Fruit fly (Drosophila melanogaster) whole organism, pupa: Measurements from ENCODE around the gene Dph3.
A peak's percentile ranks its signal among the peaks of the same experiment; 100 is the strongest.

Source experiments
- CG10348 ChIP-seq: fragments of 200-800 bp; sonication (Bioruptor generic); IDR thresholded peaks from 2 replicates; pipeline ENCODE4 v1.3.6; 2022; ENCODE audit warnings: missing biosample characterization, missing genetic modification characterization
- CG12605 ChIP-seq: fragments of 200-800 bp; sonication (Bioruptor generic); IDR thresholded peaks from 2 replicates; pipeline ENCODE4 v1.3.6; 2022; ENCODE audit warnings: missing biosample characterization, missing genetic modification characterization
- CG13204 ChIP-seq: fragments of 200-800 bp; sonication (Bioruptor generic); optimal IDR thresholded peaks from 2 replicates; lab custom pipeline; 2018; ENCODE audit warnings: missing biosample characterization, mild to moderate bottlenecking, missing genetic modification characterization, moderate library complexity
- CG14655 ChIP-seq: fragments of 200-800 bp; sonication (Bioruptor generic); optimal IDR thresholded peaks from 3 replicates; lab custom pipeline; 2017; ENCODE audit warnings: mild to moderate bottlenecking, missing biosample characterization, missing genetic modification reagents, missing genetic modification characterization
- CG15710 ChIP-seq: fragments of 200-800 bp; sonication (Bioruptor generic); optimal IDR thresholded peaks from 2 replicates; lab custom pipeline; 2018; ENCODE audit warnings: missing biosample characterization, mild to moderate bottlenecking, missing genetic modification characterization, moderate library complexity
- CG17806 ChIP-seq: fragments of 200-800 bp; sonication (Bioruptor generic); optimal IDR thresholded peaks from 2 replicates; lab custom pipeline; 2018; ENCODE audit warnings: missing biosample characterization, mild to moderate bottlenecking, missing genetic modification characterization, moderate library complexity
- CG32121 ChIP-seq: fragments of 200-800 bp; sonication (Bioruptor generic); IDR thresholded peaks from 2 replicates; pipeline ENCODE4 v1.3.6; 2022; ENCODE audit warnings: missing biosample characterization, missing genetic modification characterization
- CG34367 ChIP-seq: fragments of 200-800 bp; sonication (Bioruptor generic); optimal IDR thresholded peaks from 2 replicates; lab custom pipeline; 2018; ENCODE audit warnings: missing biosample characterization, mild to moderate bottlenecking, missing genetic modification characterization
- CG4496 ChIP-seq: fragments of 200-800 bp; sonication (Bioruptor generic); IDR thresholded peaks from 3 replicates; pipeline ENCODE4 v1.3.6; 2022; ENCODE audit warnings: missing biosample characterization, missing genetic modification characterization
- CG8159 ChIP-seq: fragments of 200-800 bp; sonication (Bioruptor generic); optimal IDR thresholded peaks from 3 replicates; lab custom pipeline; 2018; ENCODE audit warnings: missing biosample characterization, mild to moderate bottlenecking, missing genetic modification characterization, moderate library complexity
- CG8301 ChIP-seq: fragments of 200-800 bp; sonication (Bioruptor generic); optimal IDR thresholded peaks from 2 replicates; lab custom pipeline; 2018; ENCODE audit warnings: missing biosample characterization, mild to moderate bottlenecking, missing genetic modification characterization
- CG9948 ChIP-seq: fragments of 200-800 bp; sonication (Bioruptor generic); optimal IDR thresholded peaks from 2 replicates; lab custom pipeline; 2018; ENCODE audit warnings: missing biosample characterization, mild to moderate bottlenecking, missing genetic modification characterization, moderate library complexity
- D1 ChIP-seq: fragments of 200-800 bp; sonication (Bioruptor generic); optimal IDR thresholded peaks from 2 replicates; lab custom pipeline; 2018; ENCODE audit warnings: missing biosample characterization, mild to moderate bottlenecking, missing genetic modification characterization, moderate library complexity
- EcR ChIP-seq: fragments of 200-800 bp; sonication (Bioruptor generic); optimal IDR thresholded peaks from 3 replicates; lab custom pipeline; 2019; ENCODE audit warnings: missing biosample characterization, missing genetic modification characterization, mild to moderate bottlenecking, moderate library complexity, missing genetic modification reagents
- Ets98B ChIP-seq: fragments of 200-800 bp; sonication (Bioruptor generic); IDR thresholded peaks from 2 replicates; pipeline ENCODE4 v1.3.6; 2022; ENCODE audit warnings: missing biosample characterization, missing genetic modification characterization
- Pif1A ChIP-seq: fragments of 200-800 bp; sonication (Bioruptor generic); optimal IDR thresholded peaks from 3 replicates; lab custom pipeline; 2016; ENCODE audit warnings: missing biosample characterization, missing genetic modification characterization
- Pif1B ChIP-seq: fragments of 200-800 bp; sonication (Bioruptor generic); optimal IDR thresholded peaks from 3 replicates; lab custom pipeline; 2016; ENCODE audit warnings: missing biosample characterization, missing genetic modification characterization
- Snoo ChIP-seq: fragments of 200-800 bp; sonication (Bioruptor generic); optimal IDR thresholded peaks from 3 replicates; lab custom pipeline; 2017; ENCODE audit warnings: missing biosample characterization, mild to moderate bottlenecking, missing genetic modification characterization, inconsistent platforms
- fd96Ca ChIP-seq: fragments of 200-800 bp; sonication (Bioruptor generic); IDR thresholded peaks from 3 replicates; pipeline ENCODE4 v1.3.6; 2022; ENCODE audit warnings: missing biosample characterization, missing genetic modification characterization
- gl ChIP-seq: fragments of 200-800 bp; sonication (Bioruptor generic); optimal IDR thresholded peaks from 2 replicates; lab custom pipeline; 2018; ENCODE audit warnings: missing biosample characterization, mild to moderate bottlenecking, missing genetic modification characterization
- rn ChIP-seq: fragments of 200-800 bp; sonication (Bioruptor generic); IDR thresholded peaks from 2 replicates; pipeline ENCODE4 v1.3.6; 2022; ENCODE audit warnings: missing biosample characterization, missing genetic modification characterization

Dph3 gene

DNA sequence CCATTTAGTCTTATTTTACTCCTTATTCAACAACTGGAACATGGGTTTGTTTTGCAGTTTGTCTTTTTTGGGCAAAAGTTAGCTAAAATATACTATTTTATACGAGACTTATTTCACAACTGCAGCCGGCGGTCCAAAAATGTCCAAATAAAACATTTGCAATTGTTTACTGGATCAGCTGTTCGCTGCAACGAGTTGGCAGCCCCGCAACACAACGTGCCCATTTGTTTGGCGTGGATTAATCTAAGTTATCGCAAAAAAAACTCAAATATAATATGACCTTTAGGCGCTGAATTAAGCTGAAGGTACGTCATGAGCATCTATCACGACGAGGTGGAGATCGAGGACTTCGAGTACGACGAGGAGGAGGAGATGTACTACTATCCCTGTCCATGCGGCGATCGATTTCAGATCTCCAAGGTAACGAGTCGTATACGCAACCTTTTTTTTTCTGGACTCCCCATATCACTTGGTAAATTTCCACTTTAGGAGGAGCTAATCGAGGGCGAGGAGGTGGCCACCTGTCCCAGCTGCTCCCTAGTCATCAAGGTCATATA is at the start of gene Dph3, which contains the start of gene CG17187:
TSS of gene Dph3 (plus strand) at position 208 of the 557 bp plus-strand sequence.
TSS of gene CG17187 (minus strand) at position 175 of the 557 bp plus-strand sequence.
- TF ChIP-seq CG15710 (tag; lab: Kevin White, UChicago) (no peak), Ets98B (no peak), rn (GFP tag; lab: Robert Waterston, UW) (no peak), CG34367 (tag; lab: Kevin White, UChicago) (no peak), CG32121 (GFP tag; lab: Robert Waterston, UW) (no peak), Pif1B (no peak), Snoo (no peak), EcR (GFP tag; lab: Kevin White, UChicago) (no peak), CG12605 (GFP tag; lab: Robert Waterston, UW) (no peak), gl (tag; lab: Kevin White, UChicago) (no peak), CG13204 (GFP tag; lab: Kevin White, UChicago) (no peak), D1 (tag; lab: Kevin White, UChicago) (no peak), CG4496 (no peak), fd96Ca (GFP tag; lab: Robert Waterston, UW) (no peak), CG8301 (tag; lab: Kevin White, UChicago) (no peak)

DNA sequence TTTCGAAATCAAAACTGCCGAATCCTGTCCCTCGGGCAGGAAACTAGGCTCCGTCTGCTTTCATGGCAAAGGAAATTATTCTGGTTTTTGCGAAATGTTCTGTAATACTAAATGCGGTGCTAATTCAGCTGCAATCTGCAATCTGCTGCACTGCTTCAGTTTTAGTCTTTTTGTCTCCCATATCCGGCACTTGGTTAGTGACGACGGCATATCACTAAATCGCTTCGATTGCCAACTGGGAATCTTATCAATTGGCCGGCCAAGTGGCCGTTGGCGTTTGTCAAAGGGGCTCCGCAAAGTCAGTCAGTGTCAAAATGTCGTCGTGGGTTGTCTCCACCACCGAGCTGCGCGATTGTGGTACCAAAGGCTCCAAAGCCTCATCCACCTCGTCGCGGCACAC is 35.9 kb upstream of the Dph3 start, which contains the start of gene CG18577:
TSS of gene CG18577 (plus strand) at position 301 of the 400 bp plus-strand sequence.
- no peak for TF ChIP-seq CG14655 (GFP tag; lab: Kevin White, UChicago)
- no peak for TF ChIP-seq CG10348 (GFP tag; lab: Robert Waterston, UW)
- TF ChIP-seq Snoo, result no peak
- TF ChIP-seq CG12605 (GFP tag; lab: Robert Waterston, UW), result no peak
- TF ChIP-seq fd96Ca (GFP tag; lab: Robert Waterston, UW), result no peak
- no peak for TF ChIP-seq D1 (tag; lab: Kevin White, UChicago)
- TF ChIP-seq rn (GFP tag; lab: Robert Waterston, UW), result no peak
- no peak for TF ChIP-seq CG4496
- TF ChIP-seq CG17806 (tag; lab: Kevin White, UChicago), result no peak
- TF ChIP-seq Ets98B, result no peak
- no peak for TF ChIP-seq CG9948 (tag; lab: Kevin White, UChicago)
- no peak for TF ChIP-seq CG15710 (tag; lab: Kevin White, UChicago)
- no peak for TF ChIP-seq CG32121 (GFP tag; lab: Robert Waterston, UW)
- TF ChIP-seq CG13204 (GFP tag; lab: Kevin White, UChicago), result no peak
- TF ChIP-seq Pif1A (GFP tag; lab: Kevin White, UChicago), result no peak

DNA sequence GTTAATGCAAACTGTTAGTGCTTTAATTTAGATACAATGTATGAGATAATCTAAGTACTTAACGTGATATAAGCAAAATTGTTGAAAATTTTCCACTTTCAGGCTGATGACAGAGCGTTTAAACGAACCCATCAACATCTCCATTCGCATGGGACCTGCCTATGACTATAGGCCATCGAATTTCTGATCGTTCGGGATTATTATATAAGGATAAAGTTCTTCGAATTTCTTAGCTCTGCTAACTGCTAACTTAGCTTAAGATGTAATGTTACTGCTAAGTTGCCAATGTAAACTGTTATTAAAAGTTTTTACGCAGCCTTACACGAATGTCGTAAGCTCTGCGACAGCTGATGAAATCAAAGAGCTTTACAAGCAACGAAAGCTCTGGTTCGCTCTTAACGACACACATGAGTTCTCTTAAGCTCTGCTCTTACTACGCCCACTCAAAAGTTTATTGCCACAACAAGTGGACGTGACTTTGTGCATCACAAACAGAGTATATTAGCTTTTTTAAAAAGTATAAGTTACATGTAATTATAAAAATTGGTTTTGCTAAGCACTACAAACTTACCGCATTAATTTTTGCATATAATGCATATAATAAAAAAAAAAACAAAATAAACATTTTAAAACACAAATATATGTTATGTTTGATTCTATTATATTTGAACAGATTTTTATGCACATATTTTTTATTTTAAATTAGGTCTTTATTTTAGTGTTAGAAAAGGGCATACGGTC is 34.9 kb upstream of the Dph3 start:
- TF ChIP-seq D1 (tag; lab: Kevin White, UChicago) (peak; percentile 99), CG8301 (tag; lab: Kevin White, UChicago) (peak; percentile 99), Pif1A (GFP tag; lab: Kevin White, UChicago) (peak; percentile 44), EcR (GFP tag; lab: Kevin White, UChicago) (peak; percentile 97), CG8159 (tag; lab: Kevin White, UChicago) (peak; percentile 99), rn (GFP tag; lab: Robert Waterston, UW) (peak; percentile 97), CG34367 (tag; lab: Kevin White, UChicago) (peak; percentile 96), CG32121 (GFP tag; lab: Robert Waterston, UW) (peak; percentile 99), Pif1B (peak; percentile 93), Snoo (peak; percentile 99), CG9948 (tag; lab: Kevin White, UChicago) (peak; percentile 100), gl (tag; lab: Kevin White, UChicago) (peak; percentile 89), CG10348 (GFP tag; lab: Robert Waterston, UW) (peak; percentile 97), CG4496 (peak; percentile 97), CG14655 (GFP tag; lab: Kevin White, UChicago) (peak; percentile 100), CG17806 (tag; lab: Kevin White, UChicago) (peak; percentile 98), CG12605 (GFP tag; lab: Robert Waterston, UW) (peak; percentile 94), fd96Ca (GFP tag; lab: Robert Waterston, UW) (no peak), CG13204 (GFP tag; lab: Kevin White, UChicago) (peak; percentile 86), CG15710 (tag; lab: Kevin White, UChicago) (peak; percentile 99), Ets98B (peak; percentile 95)
- TF ChIP-seq, all 21 proteins: peak for 20

DNA sequence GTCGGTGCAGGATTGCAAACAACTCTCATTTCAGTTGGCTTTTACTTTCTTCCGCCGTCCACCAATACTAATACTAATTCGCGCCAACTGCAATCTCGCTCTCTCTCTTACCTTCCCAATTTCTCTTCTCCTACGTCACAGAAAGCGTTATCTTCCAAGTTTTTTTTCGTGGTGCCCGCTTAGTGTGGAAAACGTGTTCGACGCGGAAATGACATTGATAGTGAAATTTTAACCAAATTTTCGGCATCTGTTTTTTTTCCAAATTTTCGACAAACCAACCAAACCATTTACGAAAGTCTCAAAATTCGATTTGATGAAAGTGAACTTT is 34.4 kb upstream of the Dph3 start, which contains the start of gene cu:
TSS of gene cu (plus strand) at position 204 of the 328 bp plus-strand sequence.
- TF ChIP-seq fd96Ca (GFP tag; lab: Robert Waterston, UW), result peak; percentile 93
- TF ChIP-seq CG13204 (GFP tag; lab: Kevin White, UChicago), result no peak

DNA sequence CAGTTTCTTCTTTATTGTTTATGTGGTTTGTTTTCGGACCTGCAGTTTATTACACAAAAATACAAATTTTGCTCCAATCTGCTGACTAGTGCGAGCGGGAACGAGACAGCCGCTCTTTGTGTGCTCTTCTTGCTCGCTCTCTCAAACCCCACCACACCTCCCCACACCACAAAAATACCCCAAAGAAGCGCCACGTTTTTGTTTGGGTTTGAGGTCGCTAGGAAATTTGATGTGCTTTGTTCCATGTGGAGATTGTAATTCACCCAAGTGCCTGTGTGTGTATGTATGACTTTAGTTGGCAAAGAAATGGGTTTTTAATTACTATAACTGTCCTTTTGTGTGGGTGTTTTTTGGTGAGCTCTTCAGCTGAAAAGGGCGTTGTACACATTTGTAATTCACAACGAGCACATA is 33.6 kb upstream of the Dph3 start:
- TF ChIP-seq CG12605 (GFP tag; lab: Robert Waterston, UW) (0 out of 2 replicates have a peak, but pooled peaks have one; percentile 35), CG4496 (0 out of 3 replicates have a peak, but pooled peaks have one; percentile 11), CG32121 (GFP tag; lab: Robert Waterston, UW) (0 out of 2 replicates have a peak, but pooled peaks have one; percentile 14), CG10348 (GFP tag; lab: Robert Waterston, UW) (no peak), fd96Ca (GFP tag; lab: Robert Waterston, UW) (peak; percentile 47; the same call in 1 of the 3 replicates), EcR (GFP tag; lab: Kevin White, UChicago) (no peak), CG13204 (GFP tag; lab: Kevin White, UChicago) (no peak)
